Fruit fly (Drosophila melanogaster): Measurements from ENCODE around the gene CG14013.

- TF ChIP-seq CTCF (optimal IDR thresholded peaks at IDR 0.05) (no peak), CG8478 (optimal IDR thresholded peaks at IDR 0.05) (no peak)
Observed at dm6 chr2L:5502868-5503267, 50.8 kb downstream of the CG14013 start.

Measured in S2 (cell line).